Fruit fly (Drosophila melanogaster) whole organism, embryonic: ENCODE results near the gene Cpr23B.

Experiments
- Awh ChIP-seq: fragments of 200-800 bp; sonication (Bioruptor generic); IDR thresholded peaks from 2 replicates; pipeline ENCODE4, ENCODE4 v1.3.6; 2022; ENCODE audit warnings: missing biosample characterization, missing genetic modification characterization
- Bteb2 ChIP-seq: fragments of 200-800 bp; sonication (Bioruptor generic); optimal IDR thresholded peaks from 2 replicates; lab custom pipeline; 2016; ENCODE audit warnings: missing biosample characterization, missing genetic modification characterization
- CG10321 ChIP-seq: fragments of 200-800 bp; sonication (Bioruptor generic); IDR thresholded peaks from 2 replicates; pipeline ENCODE4 v1.3.6; 2022; ENCODE audit warnings: missing biosample characterization, missing genetic modification characterization
- CG10462 ChIP-seq: fragments of 200-800 bp; sonication (Bioruptor generic); optimal IDR thresholded peaks from 2 replicates; lab custom pipeline; 2016; ENCODE audit warnings: missing biosample characterization, missing genetic modification characterization
- CG10543 ChIP-seq: fragments of 200-800 bp; sonication (Bioruptor generic); optimal IDR thresholded peaks from 3 replicates; lab custom pipeline; 2017; ENCODE audit warnings: missing biosample characterization, mild to moderate bottlenecking, missing genetic modification characterization, moderate library complexity
- CG11723 ChIP-seq: fragments of 200-800 bp; sonication (Bioruptor generic); optimal IDR thresholded peaks from 2 replicates; lab custom pipeline; 2017; ENCODE audit warnings: missing biosample characterization, mild to moderate bottlenecking, missing genetic modification characterization
- CG1233 ChIP-seq: fragments of 200-800 bp; sonication (Bioruptor generic); optimal IDR thresholded peaks from 4 replicates; lab custom pipeline; 2018; ENCODE audit warnings: missing biosample characterization, mild to moderate bottlenecking, missing genetic modification characterization
- CG12391 ChIP-seq: fragments of 200-800 bp; sonication (Bioruptor generic); optimal IDR thresholded peaks from 3 replicates; lab custom pipeline; 2018; ENCODE audit warnings: missing biosample characterization, mild to moderate bottlenecking, missing genetic modification characterization, moderate library complexity
- CG13123 ChIP-seq: fragments of 200-800 bp; sonication (Bioruptor generic); optimal IDR thresholded peaks from 2 replicates; lab custom pipeline; 2016; ENCODE audit warnings: missing biosample characterization, missing genetic modification characterization
- CG13296 ChIP-seq: fragments of 200-800 bp; sonication (Bioruptor generic); optimal IDR thresholded peaks from 3 replicates; lab custom pipeline; 2018; ENCODE audit warnings: missing biosample characterization, mild to moderate bottlenecking, missing genetic modification characterization
- CG14965 ChIP-seq: fragments of 200-800 bp; sonication (Bioruptor generic); optimal IDR thresholded peaks from 2 replicates; lab custom pipeline; 2016; ENCODE audit warnings: missing biosample characterization, missing genetic modification characterization, borderline replicate concordance
- CG15011 ChIP-seq: fragments of 200-800 bp; sonication (Bioruptor generic); optimal IDR thresholded peaks from 3 replicates; lab custom pipeline; 2018; ENCODE audit warnings: missing biosample characterization, mild to moderate bottlenecking, missing genetic modification characterization
- CG18011 ChIP-seq: fragments of 200-800 bp; sonication (Bioruptor generic); optimal IDR thresholded peaks from 2 replicates; lab custom pipeline; 2017; ENCODE audit warnings: missing biosample characterization, missing genetic modification characterization, mild to moderate bottlenecking, moderate library complexity, missing genotype
- CG2199 ChIP-seq: fragments of 200-800 bp; sonication (Bioruptor generic); IDR thresholded peaks from 3 replicates; pipeline ENCODE4 v1.3.6; 2022; ENCODE audit warnings: missing biosample characterization, missing genetic modification characterization
- CG2875 ChIP-seq: fragments of 200-800 bp; sonication (Bioruptor generic); optimal IDR thresholded peaks from 2 replicates; lab custom pipeline; 2017; ENCODE audit warnings: missing biosample characterization, mild to moderate bottlenecking, missing genetic modification characterization, missing genetic modification reagents
- CG43689 ChIP-seq: fragments of 200-800 bp; sonication (Bioruptor generic); IDR thresholded peaks from 2 replicates; pipeline ENCODE4 v1.3.6; 2022; ENCODE audit warnings: missing biosample characterization, missing genetic modification characterization
- CG5180 ChIP-seq: fragments of 200-800 bp; sonication (Bioruptor generic); optimal IDR thresholded peaks from 3 replicates; lab custom pipeline; 2017; ENCODE audit warnings: missing biosample characterization, missing genetic modification characterization, mild to moderate bottlenecking, moderate library complexity, missing genetic modification reagents
- CG5953 ChIP-seq: fragments of 200-800 bp; sonication (Bioruptor generic); IDR thresholded peaks from 2 replicates; pipeline ENCODE4 v1.3.6; 2022; ENCODE audit warnings: missing biosample characterization, missing genetic modification characterization
- CG6175 ChIP-seq: fragments of 200-800 bp; sonication (Bioruptor generic); IDR thresholded peaks from 3 replicates; pipeline ENCODE4 v1.3.6; 2022; ENCODE audit warnings: missing biosample characterization, missing genetic modification characterization
- CG7271 ChIP-seq: fragments of 200-800 bp; sonication (Bioruptor generic); optimal IDR thresholded peaks from 2 replicates; lab custom pipeline; 2018; ENCODE audit warnings: missing biosample characterization, mild to moderate bottlenecking, missing genetic modification characterization, moderate library complexity
- CG7372 ChIP-seq: fragments of 200-800 bp; sonication (Bioruptor generic); IDR thresholded peaks from 2 replicates; pipeline ENCODE4 v1.3.6; 2022; ENCODE audit warnings: missing biosample characterization, missing genetic modification characterization
- CG7556 ChIP-seq: fragments of 200-800 bp; sonication (Bioruptor generic); optimal IDR thresholded peaks from 2 replicates; lab custom pipeline; 2017; ENCODE audit warnings: missing biosample characterization, mild to moderate bottlenecking, missing genetic modification characterization
- CG8388 ChIP-seq: fragments of 200-800 bp; sonication (Bioruptor generic); optimal IDR thresholded peaks from 2 replicates; lab custom pipeline; 2019; ENCODE audit warnings: missing biosample characterization, mild to moderate bottlenecking, missing genetic modification characterization, moderate library complexity
- CG8944 ChIP-seq: fragments of 200-800 bp; sonication (Bioruptor generic); optimal IDR thresholded peaks from 3 replicates; lab custom pipeline; 2016; ENCODE audit warnings: missing biosample characterization, missing genetic modification characterization
- CG9932 ChIP-seq: fragments of 200-800 bp; sonication (Bioruptor generic); IDR thresholded peaks from 2 replicates; pipeline ENCODE4 v1.3.6; 2022; ENCODE audit warnings: missing biosample characterization, missing genetic modification characterization
- Camta ChIP-seq: fragments of 200-800 bp; sonication (Bioruptor generic); optimal IDR thresholded peaks from 2 replicates; lab custom pipeline; 2016; ENCODE audit warnings: missing biosample characterization, missing genetic modification characterization
- CrebB ChIP-seq: fragments of 200-800 bp; sonication (Bioruptor generic); optimal IDR thresholded peaks from 3 replicates; lab custom pipeline; 2018; ENCODE audit warnings: missing biosample characterization, mild to moderate bottlenecking, missing genetic modification characterization
- Dfd ChIP-seq, 2 experiments: fragments of >200 bp; optimal IDR thresholded peaks; 2 replicates each; lab custom pipeline; 2017; ENCODE audit warnings: missing biosample characterization in 2 of 2, missing genetic modification characterization in 2 of 2
- GATAe ChIP-seq: fragments of 200-800 bp; sonication (Bioruptor generic); conservative IDR thresholded peaks from 2 replicates; pipeline ENCODE4 v1.3.6; 2022; ENCODE audit warnings: missing biosample characterization, missing genetic modification characterization
- Gug ChIP-seq: fragments of 200-800 bp; sonication (Bioruptor generic); IDR thresholded peaks from 4 replicates; pipeline ENCODE4 v1.3.6; 2022; ENCODE audit warnings: missing biosample characterization, missing genetic modification characterization
- Jarid2 ChIP-seq: fragments of 200-800 bp; sonication (Bioruptor generic); optimal IDR thresholded peaks from 3 replicates; lab custom pipeline; 2017; ENCODE audit warnings: mild to moderate bottlenecking, missing biosample characterization, missing genetic modification reagents, missing genetic modification characterization
- Lhr ChIP-seq: fragments of 200-800 bp; sonication (Bioruptor generic); optimal IDR thresholded peaks from 3 replicates; lab custom pipeline; 2017; ENCODE audit warnings: mild to moderate bottlenecking, missing biosample characterization, missing genetic modification reagents, missing genetic modification characterization
- MESR4 ChIP-seq: fragments of 200-800 bp; sonication (Bioruptor generic); optimal IDR thresholded peaks from 2 replicates; lab custom pipeline; 2018; ENCODE audit warnings: missing biosample characterization, mild to moderate bottlenecking, missing genetic modification characterization, moderate library complexity
- NK7.1 ChIP-seq: fragments of 200-800 bp; sonication (Bioruptor generic); optimal IDR thresholded peaks from 3 replicates; lab custom pipeline; 2016; ENCODE audit warnings: missing biosample characterization, missing genetic modification characterization
- Oli ChIP-seq: fragments of 200-800 bp; sonication (Bioruptor generic); optimal IDR thresholded peaks from 2 replicates; lab custom pipeline; 2018; ENCODE audit warnings: missing biosample characterization, mild to moderate bottlenecking, missing genetic modification characterization, moderate library complexity
- Poxn ChIP-seq: fragments of 200-800 bp; sonication (Bioruptor generic); IDR thresholded peaks from 2 replicates; pipeline ENCODE4 v1.3.6; 2022; ENCODE audit warnings: missing biosample characterization, missing genetic modification characterization
- Sox100B ChIP-seq: fragments of 200-800 bp; sonication (Bioruptor generic); optimal IDR thresholded peaks from 3 replicates; lab custom pipeline; 2018; ENCODE audit warnings: missing biosample characterization, mild to moderate bottlenecking, missing genetic modification characterization
- YL-1 ChIP-seq: fragments of 200-800 bp; sonication (Bioruptor generic); optimal IDR thresholded peaks from 3 replicates; lab custom pipeline; 2017; ENCODE audit warnings: missing biosample characterization, mild to moderate bottlenecking, missing genetic modification characterization
- ac ChIP-seq: fragments of 200-800 bp; sonication (Bioruptor generic); optimal IDR thresholded peaks from 3 replicates; lab custom pipeline; 2017; ENCODE audit warnings: missing biosample characterization, mild to moderate bottlenecking, missing genetic modification characterization
- ap ChIP-seq: fragments of 200-800 bp; sonication (Bioruptor generic); IDR thresholded peaks from 2 replicates; pipeline ENCODE4 v1.3.6; 2022; ENCODE audit warnings: missing biosample characterization, missing genetic modification characterization
- maf-S ChIP-seq: fragments of 200-800 bp; sonication (Bioruptor generic); optimal IDR thresholded peaks from 2 replicates; lab custom pipeline; 2016; ENCODE audit warnings: missing biosample characterization, missing genetic modification characterization
- peb ChIP-seq: fragments of 200-800 bp; sonication (Bioruptor generic); IDR thresholded peaks from 2 replicates; pipeline ENCODE4 v1.3.6; 2022; ENCODE audit warnings: missing biosample characterization, missing genetic modification characterization
- schlank ChIP-seq: fragments of 200-800 bp; sonication (Bioruptor generic); optimal IDR thresholded peaks from 2 replicates; lab custom pipeline; 2018; ENCODE audit warnings: missing biosample characterization, mild to moderate bottlenecking, missing genetic modification characterization
- sug ChIP-seq: fragments of 200-800 bp; optimal IDR thresholded peaks from 2 replicates; lab custom pipeline; 2019; ENCODE audit warnings: missing biosample characterization, mild to moderate bottlenecking, missing genetic modification characterization, moderate library complexity
- tgo ChIP-seq: fragments of 200-800 bp; sonication (Bioruptor generic); IDR thresholded peaks from 3 replicates; pipeline ENCODE4 v1.3.6; 2022; ENCODE audit warnings: missing biosample characterization, missing genetic modification characterization
- toy ChIP-seq: fragments of 200-800 bp; sonication (Bioruptor generic); IDR thresholded peaks from 2 replicates; pipeline ENCODE4 v1.3.6; 2022; ENCODE audit warnings: missing biosample characterization, missing genetic modification characterization
- tx ChIP-seq: fragments of 200-800 bp; sonication (Bioruptor generic); optimal IDR thresholded peaks from 2 replicates; lab custom pipeline; 2016; ENCODE audit warnings: missing biosample characterization, missing genetic modification characterization
- vfl ChIP-seq: fragments of 200-800 bp; sonication (Bioruptor generic); optimal IDR thresholded peaks from 2 replicates; lab custom pipeline; 2016; ENCODE audit warnings: missing biosample characterization, missing genetic modification characterization
- vnd ChIP-seq: fragments of 200-800 bp; sonication (Bioruptor generic); IDR thresholded peaks from 3 replicates; pipeline ENCODE4 v1.3.6; 2022; ENCODE audit warnings: missing biosample characterization, missing genetic modification characterization; ENCODE audit not compliant: partially characterized antibody

The Cpr23B gene

DNA sequence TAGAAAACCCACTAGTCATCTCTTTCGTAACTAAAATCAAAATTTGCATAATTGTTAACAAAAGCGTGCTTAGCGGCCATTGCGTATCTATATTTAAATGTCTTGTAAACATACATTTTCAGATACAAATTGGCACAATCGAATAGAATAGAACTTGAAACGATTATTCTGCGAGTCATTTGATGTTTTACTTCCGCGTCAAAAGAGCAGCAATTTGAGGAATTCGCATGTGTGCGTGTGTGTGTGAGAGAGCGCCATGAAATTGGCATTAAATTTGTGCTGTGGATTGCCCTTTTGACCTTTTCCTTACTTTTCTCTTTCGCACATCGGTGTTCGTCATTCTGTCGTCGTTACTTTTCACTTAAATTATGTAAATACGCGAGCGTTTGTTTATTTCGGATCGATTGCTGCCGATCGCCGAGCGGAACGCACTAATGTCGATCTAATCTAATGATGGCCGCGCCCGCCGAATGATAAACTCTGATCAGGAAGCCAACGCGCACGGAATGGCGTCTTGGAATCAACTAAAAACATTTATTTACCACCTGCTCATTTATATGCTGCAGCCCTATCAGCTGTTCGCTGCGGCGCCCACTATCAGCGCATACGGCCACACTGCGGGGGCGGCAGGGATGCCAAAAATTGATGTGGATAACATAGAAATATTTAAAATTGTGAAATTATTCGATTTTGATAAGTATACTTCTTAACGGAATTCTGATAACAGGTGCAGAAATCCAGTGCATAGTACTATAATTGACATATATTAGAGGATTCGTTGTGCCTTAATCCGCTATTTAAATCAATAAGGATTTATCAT lies 46.7 kb downstream of the Cpr23B start (continued):
- TF ChIP-seq Dfd (GFP tag; optimal IDR thresholded peaks at IDR 0.05; lab: Kevin White, UChicago) (no peak), GATAe (GFP tag; lab: Robert Waterston, UW) (peak; percentile 73), CG7372 (GFP tag; lab: Robert Waterston, UW) (no peak; the same call in 1 of the 2 replicates), CG15011 (no peak), toy (GFP tag; lab: Robert Waterston, UW) (no peak), peb (GFP tag; lab: Robert Waterston, UW) (no peak), CG9932 (GFP tag; lab: Robert Waterston, UW) (peak; percentile 81), CG6175 (GFP tag; lab: Robert Waterston, UW) (peak; percentile 55; the same call in 1 of the 3 replicates), Awh (GFP tag; lab: Robert Waterston, UW) (peak; percentile 35; the same call in 1 of the 2 replicates), CG2875 (GFP tag; lab: Kevin White, UChicago) (no peak), CG8944 (GFP tag; lab: Kevin White, UChicago) (no peak), vfl (GFP tag; lab: Kevin White, UChicago) (no peak), NK7.1 (GFP tag; lab: Kevin White, UChicago) (no peak), YL-1 (GFP tag; lab: Kevin White, UChicago) (peak; percentile 5), CG10462 (GFP tag; lab: Kevin White, UChicago) (no peak), CG18011 (GFP tag; lab: Kevin White, UChicago) (no peak), CG12391 (tag; lab: Kevin White, UChicago) (no peak), MESR4 (GFP tag; lab: Kevin White, UChicago) (peak; percentile 41), CG13123 (GFP tag; lab: Kevin White, UChicago) (no peak), CG8388 (peak; percentile 4), CG7271 (tag; lab: Kevin White, UChicago) (no peak), CG2199 (GFP tag; lab: Robert Waterston, UW) (peak; percentile 70), CG10321 (GFP tag; lab: Robert Waterston, UW) (no peak), Poxn (no peak), Bteb2 (GFP tag; lab: Kevin White, UChicago) (no peak), tgo (GFP tag; lab: Robert Waterston, UW) (peak; percentile 28; the same call in 2 of the 3 replicates), CG1233 (GFP tag; lab: Kevin White, UChicago) (no peak), CG5953 (peak; percentile 61; the same call in 1 of the 2 replicates), Gug (GFP tag; lab: Robert Waterston, UW) (peak; percentile 54; the same call in 2 of the 4 replicates), CG11723 (GFP tag; lab: Kevin White, UChicago) (no peak), schlank (tag; lab: Kevin White, UChicago) (no peak), CG43689 (GFP tag; lab: Robert Waterston, UW) (no peak), CG10543 (GFP tag; lab: Kevin White, UChicago) (peak; percentile 80), CG14965 (no peak), Oli (tag; lab: Kevin White, UChicago) (no peak), CrebB (tag; lab: Kevin White, UChicago) (peak; percentile 65), tx (GFP tag; lab: Kevin White, UChicago) (peak; percentile 0), ac (GFP tag; lab: Kevin White, UChicago) (peak; percentile 81), maf-S (no peak), Lhr (GFP tag; lab: Kevin White, UChicago) (peak; percentile 65), Jarid2 (GFP tag; lab: Kevin White, UChicago) (peak; percentile 93), Camta (GFP tag; lab: Kevin White, UChicago) (no peak), vnd (GFP tag; lab: Robert Waterston, UW) (no peak), CG13296 (GFP tag; lab: Kevin White, UChicago) (peak; percentile 57), sug (peak; percentile 74), Sox100B (GFP tag; lab: Kevin White, UChicago) (no peak), CG7556 (GFP tag; lab: Kevin White, UChicago) (peak; percentile 53), CG5180 (GFP tag; lab: Kevin White, UChicago) (no peak), ap (GFP tag; lab: Robert Waterston, UW) (no peak)
